Fruit fly (Drosophila melanogaster) S2 (cell line): Measurements from ENCODE around the gene CG5892.

Source experiments
- CG8478 ChIP-seq: fragments of >200 bp; optimal IDR thresholded peaks from 2 replicates; lab custom pipeline; 2018
- CTCF ChIP-seq, 2 experiments: fragments of >200 bp; optimal IDR thresholded peaks; 2 replicates each; lab custom pipeline; 2018

dm6 chr3R:21293833-21294232 is 51.4 kb downstream of the CG5892 start, which contains the start of gene SIFaR:
- no peak for TF ChIP-seq CG8478 (lab: Kevin White, UChicago)
- no peak for TF ChIP-seq CTCF (optimal IDR thresholded peaks at IDR 0.05; lab: Kevin White, UChicago)
